Worm (Caenorhabditis elegans) whole organism, young adult: ENCODE data around the gene tbc-3.
A peak's percentile ranks its signal among the peaks of the same experiment; 100 is the strongest.

Experiments
- F22D6.2 ChIP-seq: sonication (generic microtip); optimal IDR thresholded peaks from 2 replicates; lab custom pipeline; 2016; ENCODE audit warnings: mild to moderate bottlenecking, missing genetic modification characterization, missing compliant biosample characterization
- F37B4.10 ChIP-seq: fragments of 200-800 bp; sonication (Bioruptor generic); IDR thresholded peaks from 2 replicates; pipeline ENCODE4 v1.3.6; 2022; ENCODE audit warnings: missing genetic modification characterization, missing compliant biosample characterization
- F57A8.1 ChIP-seq: fragments of 200-800 bp; sonication (Bioruptor generic); optimal IDR thresholded peaks from 2 replicates; lab custom pipeline; 2018; ENCODE audit warnings: mild to moderate bottlenecking, missing genetic modification characterization, moderate library complexity, missing compliant biosample characterization
- F57C9.4 ChIP-seq: sonication (generic microtip); optimal IDR thresholded peaks from 2 replicates; lab custom pipeline; 2017; ENCODE audit warnings: mild to moderate bottlenecking, missing genetic modification characterization, missing compliant biosample characterization
- K12H6.12 ChIP-seq: fragments of 200-800 bp; sonication (Bioruptor generic); optimal IDR thresholded peaks from 2 replicates; lab custom pipeline; 2018; ENCODE audit warnings: mild to moderate bottlenecking, missing genetic modification characterization, missing compliant biosample characterization
- T07F8.4 ChIP-seq: sonication (generic microtip); optimal IDR thresholded peaks from 2 replicates; lab custom pipeline; 2016; ENCODE audit warnings: mild to moderate bottlenecking, missing genetic modification characterization, moderate library complexity, missing compliant biosample characterization
- Y79H2A.3 ChIP-seq: fragments of 200-800 bp; sonication (Bioruptor generic); conservative IDR thresholded peaks from 2 replicates; pipeline ENCODE4 v1.3.6; 2022; ENCODE audit warnings: missing genetic modification reagents, missing genetic modification characterization, missing compliant biosample characterization
- Y95B8A.8 ChIP-seq: fragments of 200-800 bp; sonication (Bioruptor generic); IDR thresholded peaks from 2 replicates; pipeline ENCODE4 v1.3.6; 2022; ENCODE audit warnings: missing genetic modification reagents, missing genetic modification characterization, missing compliant biosample characterization
- ZK185.1 ChIP-seq: sonication (generic microtip); optimal IDR thresholded peaks from 2 replicates; lab custom pipeline; 2016; ENCODE audit warnings: mild to moderate bottlenecking, missing genetic modification characterization, missing compliant biosample characterization; ENCODE audit not compliant: poor library complexity, severe bottlenecking
- atf-7 ChIP-seq: sonication (generic microtip); optimal IDR thresholded peaks from 2 replicates; lab custom pipeline; 2017; ENCODE audit warnings: mild to moderate bottlenecking, missing genetic modification characterization, missing compliant biosample characterization
- attf-3 ChIP-seq: fragments of 200-800 bp; sonication (Bioruptor generic); conservative IDR thresholded peaks from 2 replicates; pipeline ENCODE4 v1.3.6; 2022; ENCODE audit warnings: missing genetic modification reagents, missing genetic modification characterization, missing compliant biosample characterization
- attf-5 ChIP-seq: fragments of 200-800 bp; sonication (Bioruptor generic); optimal IDR thresholded peaks from 2 replicates; lab custom pipeline; 2018; ENCODE audit warnings: mild to moderate bottlenecking, missing genetic modification characterization, missing compliant biosample characterization
- bed-1 ChIP-seq: fragments of 200-800 bp; sonication (Bioruptor generic); IDR thresholded peaks from 2 replicates; pipeline ENCODE4 v1.3.6; 2022; ENCODE audit warnings: missing genetic modification reagents, missing genetic modification characterization, missing compliant biosample characterization
- ccch-3 ChIP-seq: fragments of 200-800 bp; sonication (Bioruptor generic); optimal IDR thresholded peaks from 2 replicates; lab custom pipeline; 2018; ENCODE audit warnings: mild to moderate bottlenecking, missing genetic modification characterization, missing compliant biosample characterization
- ceh-27 ChIP-seq: fragments of 200-800 bp; sonication (Bioruptor generic); optimal IDR thresholded peaks from 2 replicates; lab custom pipeline; 2018; ENCODE audit warnings: mild to moderate bottlenecking, missing genetic modification characterization, moderate library complexity, missing compliant biosample characterization
- egl-44 ChIP-seq: fragments of 200-800 bp; sonication (Bioruptor generic); IDR thresholded peaks from 2 replicates; pipeline ENCODE4 v1.3.6; 2022; ENCODE audit warnings: missing genetic modification reagents, missing genetic modification characterization, missing compliant biosample characterization
- ekl-4 ChIP-seq: fragments of 200-800 bp; sonication (Bioruptor generic); IDR thresholded peaks from 2 replicates; pipeline ENCODE4 v1.3.6; 2022; ENCODE audit warnings: missing genetic modification reagents, missing genetic modification characterization, missing compliant biosample characterization
- hlh-26 ChIP-seq: fragments of 200-800 bp; sonication (Bioruptor generic); conservative IDR thresholded peaks from 2 replicates; pipeline ENCODE4 v1.3.6; 2022; ENCODE audit warnings: missing genetic modification reagents, missing genetic modification characterization, missing compliant biosample characterization
- hrde-1 ChIP-seq: sonication (generic microtip); optimal IDR thresholded peaks from 2 replicates; lab custom pipeline; 2016; ENCODE audit warnings: missing genetic modification characterization, mild to moderate bottlenecking, missing compliant biosample characterization, moderate library complexity, missing genotype, missing genetic modification reagents, borderline replicate concordance
- lsl-1 ChIP-seq: fragments of 200-800 bp; sonication (Bioruptor generic); optimal IDR thresholded peaks from 2 replicates; lab custom pipeline; 2018; ENCODE audit warnings: mild to moderate bottlenecking, missing genetic modification characterization, moderate library complexity, missing compliant biosample characterization
- madf-10 ChIP-seq: sonication (generic microtip); optimal IDR thresholded peaks from 2 replicates; lab custom pipeline; 2016; ENCODE audit warnings: mild to moderate bottlenecking, missing genetic modification characterization, missing compliant biosample characterization
- madf-8 ChIP-seq: fragments of 200-800 bp; sonication (Bioruptor generic); conservative IDR thresholded peaks from 2 replicates; pipeline ENCODE4 v1.3.6; 2022; ENCODE audit warnings: missing genetic modification reagents, missing genetic modification characterization, missing compliant biosample characterization
- mcd-1 ChIP-seq: fragments of 200-800 bp; sonication (Bioruptor generic); IDR thresholded peaks from 2 replicates; pipeline ENCODE4 v1.3.6; 2022; ENCODE audit warnings: missing genetic modification reagents, missing genetic modification characterization, missing compliant biosample characterization
- nfyb-1 ChIP-seq: fragments of 200-800 bp; sonication (Bioruptor generic); IDR thresholded peaks from 2 replicates; pipeline ENCODE4 v1.3.6; 2022; ENCODE audit warnings: missing genetic modification reagents, missing genetic modification characterization, missing compliant biosample characterization
- nhr-120 ChIP-seq: fragments of 200-800 bp; sonication (Bioruptor generic); IDR thresholded peaks from 2 replicates; pipeline ENCODE4 v1.3.6; 2022; ENCODE audit warnings: missing genetic modification characterization, missing compliant biosample characterization
- nhr-27 ChIP-seq: fragments of 200-800 bp; sonication (Bioruptor generic); optimal IDR thresholded peaks from 2 replicates; lab custom pipeline; 2018; ENCODE audit warnings: mild to moderate bottlenecking, missing genetic modification characterization, moderate library complexity, missing compliant biosample characterization
- nhr-80 ChIP-seq: sonication (generic microtip); optimal IDR thresholded peaks from 2 replicates; lab custom pipeline; 2016; ENCODE audit warnings: missing genetic modification characterization, missing compliant biosample characterization
- pbrm-1 ChIP-seq: fragments of 200-800 bp; sonication (Bioruptor generic); IDR thresholded peaks from 2 replicates; pipeline ENCODE4 v1.3.6; 2022; ENCODE audit warnings: missing genetic modification reagents, missing genetic modification characterization, missing compliant biosample characterization
- repo-1 ChIP-seq: sonication (generic microtip); optimal IDR thresholded peaks from 2 replicates; lab custom pipeline; 2017; ENCODE audit warnings: mild to moderate bottlenecking, missing genetic modification characterization, missing compliant biosample characterization
- sdz-38 ChIP-seq: sonication (generic microtip); optimal IDR thresholded peaks from 2 replicates; lab custom pipeline; 2016; ENCODE audit warnings: missing genotype, missing genetic modification characterization, missing compliant biosample characterization
- snpc-4 ChIP-seq, 5 experiments: fragments of 150-350 bp in 1 of 5; sonication (generic microtip) in 4 of 5; optimal IDR thresholded peaks; 2 replicates each; lab custom pipeline; 2014 to 2018; ENCODE audit warnings: missing genetic modification characterization in 5 of 5, missing biosample characterization in 3 of 5, antibody characterized with exemption in 2 of 5, mild to moderate bottlenecking in 2 of 5, missing compliant biosample characterization in 2 of 5, missing genotype in 2 of 5, moderate library complexity in 2 of 5, missing genetic modification reagents in 1 of 5
- tbx-9 ChIP-seq: sonication (generic microtip); optimal IDR thresholded peaks from 2 replicates; lab custom pipeline; 2016; ENCODE audit warnings: borderline replicate concordance, missing genetic modification characterization, inconsistent platforms, missing compliant biosample characterization
- tlf-1 ChIP-seq: fragments of 200-800 bp; sonication (Bioruptor generic); optimal IDR thresholded peaks from 2 replicates; lab custom pipeline; 2018; ENCODE audit warnings: mild to moderate bottlenecking, missing genetic modification characterization, missing compliant biosample characterization
- zfh-2 ChIP-seq: fragments of 200-800 bp; sonication (Bioruptor generic); conservative IDR thresholded peaks from 2 replicates; pipeline ENCODE4 v1.3.6; 2022; ENCODE audit warnings: missing genetic modification reagents, missing genetic modification characterization, missing compliant biosample characterization
- ztf-28 ChIP-seq: fragments of 200-800 bp; sonication (Bioruptor generic); IDR thresholded peaks from 2 replicates; pipeline ENCODE4 v1.3.6; 2022; ENCODE audit warnings: missing genetic modification reagents, missing genetic modification characterization, missing compliant biosample characterization

Gene tbc-3

DNA sequence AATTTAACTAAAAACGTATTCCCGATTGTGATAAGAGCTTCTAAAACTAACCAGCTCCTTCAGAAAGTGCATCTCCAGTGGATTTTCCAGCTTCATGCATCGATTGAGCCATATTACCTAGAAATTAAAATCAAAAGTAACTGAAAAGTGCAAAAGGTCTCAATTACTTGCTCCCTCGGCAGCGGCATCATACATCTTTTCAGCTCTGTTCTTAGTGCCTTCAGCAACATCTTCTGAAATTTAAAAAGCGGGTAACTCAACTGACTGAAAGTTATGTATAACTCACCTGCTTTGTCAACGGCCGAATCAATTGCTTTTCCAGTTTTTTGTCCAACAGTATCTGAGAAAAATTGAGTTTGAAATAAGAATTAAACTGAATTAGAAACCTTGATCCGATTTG is 25.6 kb downstream of the tbc-3 start:
- TF ChIP-seq nhr-80 (tag; lab: Kevin White, UChicago) (no peak), tlf-1 (no peak), lsl-1 (GFP tag; lab: Kevin White, UChicago) (no peak), hlh-26 (no peak), ceh-27 (GFP tag; lab: Kevin White, UChicago) (no peak), madf-10 (no peak), nhr-27 (tag; lab: Kevin White, UChicago) (no peak), T07F8.4 (no peak), Y95B8A.8 (GFP tag; lab: Robert Waterston, UW) (no peak), repo-1 (tag; lab: Kevin White, UChicago) (no peak), pbrm-1 (GFP tag; lab: Robert Waterston, UW) (no peak), ekl-4 (GFP tag; lab: Robert Waterston, UW) (no peak), atf-7 (no peak), hrde-1 (tag; lab: Kevin White, UChicago) (no peak)

- TF ChIP-seq K12H6.12 (tag; lab: Kevin White, UChicago) (peak; percentile 25), sdz-38 (no peak)
- TF ChIP-seq, all 124 proteins: peak for 1
Measured at ce11 chrIV:9928180-9928896, 29.5 kb downstream of the tbc-3 start, which contains the start of gene dur-1. TSS of gene dur-1 (minus strand) at chrIV:9928230.

ce11 chrIV:9932055-9932454 is 33.2 kb downstream of the tbc-3 start, which contains the start of the genes trmt-10A and F25H8.2:
TSS of gene trmt-10A (minus strand) at chrIV:9932213.
TSS of gene F25H8.2 (plus strand) at chrIV:9932235.
- TF ChIP-seq attf-3 (GFP tag; lab: Robert Waterston, UW), result peak; percentile 76
- peak; percentile 54 for TF ChIP-seq attf-5 (GFP tag; lab: Kevin White, UChicago)
- no peak for TF ChIP-seq egl-44 (GFP tag; lab: Robert Waterston, UW)
- no peak for TF ChIP-seq ceh-27 (GFP tag; lab: Kevin White, UChicago)
- no peak for TF ChIP-seq Y79H2A.3 (GFP tag; lab: Robert Waterston, UW)
- no peak for TF ChIP-seq ccch-3 (GFP tag; lab: Kevin White, UChicago)
- peak; percentile 70 for TF ChIP-seq mcd-1
- no peak for TF ChIP-seq nfyb-1 (GFP tag; lab: Robert Waterston, UW)

- TF ChIP-seq sdz-38 (no peak), pbrm-1 (GFP tag; lab: Robert Waterston, UW) (no peak), tbx-9 (no peak), bed-1 (GFP tag; lab: Robert Waterston, UW) (no peak), snpc-4 (GFP tag; optimal IDR thresholded peaks at IDR 0.05; lab: Kevin White, UChicago) (no peak), snpc-4 (tag; optimal IDR thresholded peaks at IDR 0.05; lab: Kevin White, UChicago) (no peak), F37B4.10 (GFP tag; lab: Robert Waterston, UW) (no peak), ZK185.1 (tag; lab: Kevin White, UChicago) (no peak), F22D6.2 (tag; lab: Kevin White, UChicago) (no peak), ekl-4 (GFP tag; lab: Robert Waterston, UW) (no peak), F57C9.4 (tag; lab: Kevin White, UChicago) (no peak), ztf-28 (GFP tag; lab: Robert Waterston, UW) (no peak), zfh-2 (no peak), F57A8.1 (no peak), madf-8 (GFP tag; lab: Robert Waterston, UW) (no peak), nhr-120 (GFP tag; lab: Robert Waterston, UW) (no peak)
Measured at ce11 chrIV:9933580-9933979, 34.8 kb downstream of the tbc-3 start, which contains the start of gene spe-29. TSS of gene spe-29 (plus strand) at chrIV:9933880.
